Worm (Caenorhabditis elegans): ENCODE data around the gene nhr-238.

DNA sequence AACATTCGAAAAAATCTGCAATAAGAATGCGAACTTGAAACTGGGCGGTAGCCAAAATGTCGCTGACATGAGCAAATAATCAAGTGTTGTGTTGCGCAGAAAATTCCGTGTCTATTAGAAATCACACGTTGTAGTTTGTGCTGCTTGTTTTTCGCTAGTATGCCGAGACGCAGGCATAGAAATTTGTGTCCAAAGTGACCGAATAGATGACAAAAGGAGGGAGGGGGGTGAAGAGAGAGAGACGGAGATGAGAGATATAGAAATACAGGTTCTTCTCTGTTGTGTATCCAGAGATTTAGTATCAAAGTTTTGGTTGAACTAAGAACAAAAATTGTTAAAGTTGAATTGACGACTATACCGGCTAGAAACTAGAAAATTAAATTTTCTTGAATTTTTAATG, 2.0 kb downstream of the nhr-238 start:
- TF ChIP-seq him-1 (tag; optimal IDR thresholded peaks at IDR 0.05) (no peak), dao-5 (tag; optimal IDR thresholded peaks at IDR 0.05) (no peak), W03F9.2 (tag; optimal IDR thresholded peaks at IDR 0.05) (no peak)

All from whole organism, L4/young adult.